Worm (Caenorhabditis elegans) whole organism, L1 larva: ENCODE data around the gene neg-1.
A peak's percentile ranks its signal among the peaks of the same experiment; 100 is the strongest.

ENCODE experiments used
- C04F5.9 ChIP-seq: sonication (generic microtip); optimal IDR thresholded peaks from 2 replicates; lab custom pipeline; 2016; ENCODE audit warnings: missing genetic modification characterization, missing compliant biosample characterization
- C16A3.4 ChIP-seq: fragments of 150-350 bp; optimal IDR thresholded peaks from 2 replicates; lab custom pipeline; 2014; ENCODE audit warnings: missing biosample characterization, missing genetic modification characterization
- C34B4.2 ChIP-seq: sonication (generic microtip); optimal IDR thresholded peaks from 2 replicates; lab custom pipeline; 2017; ENCODE audit warnings: mild to moderate bottlenecking, missing genetic modification characterization, missing compliant biosample characterization
- aha-1 ChIP-seq: fragments of 150-350 bp; optimal IDR thresholded peaks from 2 replicates; lab custom pipeline; 2014; ENCODE audit warnings: missing biosample characterization, missing genetic modification characterization
- blmp-1 ChIP-seq: fragments of 150-350 bp; optimal IDR thresholded peaks from 2 replicates; lab custom pipeline; 2014; ENCODE audit warnings: missing biosample characterization, missing genetic modification characterization
- ceh-63 ChIP-seq: fragments of 200-800 bp; sonication (Bioruptor generic); optimal IDR thresholded peaks from 2 replicates; lab custom pipeline; 2018; ENCODE audit warnings: mild to moderate bottlenecking, missing genetic modification characterization, missing compliant biosample characterization
- ceh-8 ChIP-seq: fragments of 200-800 bp; sonication (Bioruptor generic); optimal IDR thresholded peaks from 2 replicates; lab custom pipeline; 2018; ENCODE audit warnings: mild to moderate bottlenecking, missing genetic modification characterization, moderate library complexity, missing compliant biosample characterization
- ceh-90 ChIP-seq: sonication (generic microtip); optimal IDR thresholded peaks from 2 replicates; lab custom pipeline; 2016; ENCODE audit warnings: missing genetic modification characterization, missing compliant biosample characterization
- ces-1 ChIP-seq: fragments of 150-350 bp; optimal IDR thresholded peaks from 2 replicates; lab custom pipeline; 2014; ENCODE audit warnings: missing biosample characterization, missing genetic modification reagents, missing genetic modification characterization
- dpl-1 ChIP-seq, 3 experiments: fragments of 150-350 bp in 2 of 3; sonication (generic microtip) in 1 of 3; optimal IDR thresholded peaks; 2 replicates each; lab custom pipeline; 2014 to 2017; ENCODE audit warnings: missing biosample characterization in 3 of 3, missing genetic modification characterization in 3 of 3, missing genetic modification reagents in 3 of 3
- efl-1 ChIP-seq, 4 experiments: fragments of 150-350 bp; optimal IDR thresholded peaks in 3 of 4; peaks in 1 of 4; 1 replicate in 1 of 4; 2 replicates in 3 of 4; lab custom pipeline; 2014; ENCODE audit warnings: missing biosample characterization in 2 of 4, missing genetic modification characterization in 2 of 4, missing genetic modification reagents in 2 of 4
- egl-13 ChIP-seq: sonication (generic microtip); optimal IDR thresholded peaks from 2 replicates; lab custom pipeline; 2016; ENCODE audit warnings: missing genotype, missing genetic modification reagents, missing genetic modification characterization, missing compliant biosample characterization
- elt-2 ChIP-seq: sonication (generic microtip); optimal IDR thresholded peaks from 2 replicates; lab custom pipeline; 2016; ENCODE audit warnings: missing genetic modification characterization, mild to moderate bottlenecking, inconsistent platforms, missing compliant biosample characterization, missing genetic modification reagents
- ets-5 ChIP-seq: fragments of 200-800 bp; sonication (Bioruptor generic); IDR thresholded peaks from 2 replicates; pipeline ENCODE4 v1.3.6; 2022; ENCODE audit warnings: missing genetic modification characterization, missing compliant biosample characterization
- fkh-8 ChIP-seq: sonication (generic microtip); optimal IDR thresholded peaks from 2 replicates; lab custom pipeline; 2016; ENCODE audit warnings: mild to moderate bottlenecking, missing genetic modification characterization, missing compliant biosample characterization
- hlh-17 ChIP-seq: fragments of 200-800 bp; sonication (Bioruptor generic); optimal IDR thresholded peaks from 2 replicates; lab custom pipeline; 2018; ENCODE audit warnings: missing genetic modification characterization, mild to moderate bottlenecking, missing compliant biosample characterization, moderate library complexity, borderline replicate concordance
- lin-14 ChIP-seq: fragments of 200-800 bp; sonication (Bioruptor generic); optimal IDR thresholded peaks from 2 replicates; lab custom pipeline; 2018; ENCODE audit warnings: mild to moderate bottlenecking, missing genetic modification characterization, moderate library complexity, missing compliant biosample characterization
- lsy-2 ChIP-seq, 2 experiments: fragments of 150-350 bp; optimal IDR thresholded peaks; 2 replicates each; lab custom pipeline; 2014; ENCODE audit warnings: missing biosample characterization in 2 of 2, missing genetic modification characterization in 2 of 2
- mab-9 ChIP-seq: fragments of 200-800 bp; sonication (Bioruptor generic); IDR thresholded peaks from 2 replicates; pipeline ENCODE4 v1.3.6; 2022; ENCODE audit warnings: missing genetic modification reagents, missing genetic modification characterization, missing compliant biosample characterization
- mdl-1 ChIP-seq, 2 experiments: fragments of 150-350 bp; optimal IDR thresholded peaks; 2 replicates each; lab custom pipeline; 2014 to 2017; ENCODE audit warnings: missing biosample characterization in 2 of 2, missing genetic modification characterization in 2 of 2, inconsistent platforms in 1 of 2
- mep-1 ChIP-seq: fragments of 150-350 bp; optimal IDR thresholded peaks from 2 replicates; lab custom pipeline; 2014; ENCODE audit warnings: missing biosample characterization, missing genetic modification characterization
- nhr-12 ChIP-seq: sonication (generic microtip); optimal IDR thresholded peaks from 2 replicates; lab custom pipeline; 2017; ENCODE audit warnings: missing biosample characterization, missing genetic modification characterization
- nhr-19 ChIP-seq: fragments of 200-800 bp; sonication (Bioruptor generic); conservative IDR thresholded peaks from 2 replicates; pipeline ENCODE4 v1.3.6; 2022; ENCODE audit warnings: missing genetic modification characterization, missing compliant biosample characterization
- nhr-237 ChIP-seq: fragments of 150-350 bp; optimal IDR thresholded peaks from 2 replicates; lab custom pipeline; 2014; ENCODE audit warnings: missing biosample characterization, missing genetic modification characterization
- nhr-28 ChIP-seq: fragments of 150-350 bp; optimal IDR thresholded peaks from 2 replicates; lab custom pipeline; 2014; ENCODE audit warnings: missing biosample characterization, missing genetic modification characterization
- nhr-47 ChIP-seq: sonication (generic microtip); optimal IDR thresholded peaks from 2 replicates; lab custom pipeline; 2016; ENCODE audit warnings: mild to moderate bottlenecking, missing genetic modification characterization, moderate library complexity, missing compliant biosample characterization
- nhr-71 ChIP-seq: sonication (generic microtip); optimal IDR thresholded peaks from 2 replicates; lab custom pipeline; 2016; ENCODE audit warnings: mild to moderate bottlenecking, missing genetic modification characterization, moderate library complexity, missing compliant biosample characterization
- nhr-84 ChIP-seq: sonication (generic microtip); optimal IDR thresholded peaks from 2 replicates; lab custom pipeline; 2017; ENCODE audit warnings: missing biosample characterization, missing genetic modification characterization
- pag-3 ChIP-seq: sonication (generic microtip); optimal IDR thresholded peaks from 2 replicates; lab custom pipeline; 2017; ENCODE audit warnings: missing genetic modification characterization, mild to moderate bottlenecking, missing compliant biosample characterization, antibody characterized with exemption, borderline replicate concordance; ENCODE audit not compliant: insufficient read depth
- pqm-1 ChIP-seq: sonication (generic microtip); optimal IDR thresholded peaks from 3 replicates; lab custom pipeline; 2017; ENCODE audit warnings: missing biosample characterization, missing genetic modification characterization
- skn-1 ChIP-seq: fragments of 150-350 bp; optimal IDR thresholded peaks from 2 replicates; lab custom pipeline; 2014; ENCODE audit warnings: missing biosample characterization, missing genetic modification characterization
- sptf-1 ChIP-seq: fragments of 150-350 bp; optimal IDR thresholded peaks from 2 replicates; lab custom pipeline; 2014; ENCODE audit warnings: missing biosample characterization, missing genetic modification characterization
- sup-37 ChIP-seq: fragments of 200-800 bp; sonication (Bioruptor generic); optimal IDR thresholded peaks from 2 replicates; lab custom pipeline; 2018; ENCODE audit warnings: mild to moderate bottlenecking, missing genetic modification characterization, missing compliant biosample characterization
- swsn-7 ChIP-seq: sonication (generic microtip); optimal IDR thresholded peaks from 2 replicates; lab custom pipeline; 2016; ENCODE audit warnings: missing genetic modification characterization, missing compliant biosample characterization
- tlp-1 ChIP-seq: fragments of 150-350 bp; optimal IDR thresholded peaks from 2 replicates; lab custom pipeline; 2014; ENCODE audit warnings: missing biosample characterization, missing genetic modification characterization
- unc-130 ChIP-seq: fragments of 150-350 bp; optimal IDR thresholded peaks from 2 replicates; lab custom pipeline; 2017; ENCODE audit warnings: missing biosample characterization, missing genetic modification characterization, inconsistent platforms
- unc-98 ChIP-seq: fragments of 200-800 bp; sonication (Bioruptor generic); IDR thresholded peaks from 2 replicates; pipeline ENCODE4 v1.3.6; 2022; ENCODE audit warnings: missing genetic modification characterization, missing compliant biosample characterization
- xbp-1 ChIP-seq: sonication (generic microtip); optimal IDR thresholded peaks from 2 replicates; lab custom pipeline; 2016; ENCODE audit warnings: missing genetic modification characterization, missing compliant biosample characterization
- zag-1 ChIP-seq: fragments of 150-350 bp; optimal IDR thresholded peaks from 2 replicates; lab custom pipeline; 2014; ENCODE audit warnings: missing biosample characterization, missing genetic modification characterization
- ztf-11 ChIP-seq, 2 experiments: sonication (generic microtip); optimal IDR thresholded peaks; 2 replicates each; lab custom pipeline; 2016 to 2017; ENCODE audit warnings: missing genetic modification characterization in 2 of 2, missing biosample characterization in 1 of 2, missing compliant biosample characterization in 1 of 2
- ztf-4 ChIP-seq: fragments of 150-350 bp; optimal IDR thresholded peaks from 2 replicates; lab custom pipeline; 2014; ENCODE audit warnings: missing biosample characterization, missing genetic modification characterization

The neg-1 gene

DNA sequence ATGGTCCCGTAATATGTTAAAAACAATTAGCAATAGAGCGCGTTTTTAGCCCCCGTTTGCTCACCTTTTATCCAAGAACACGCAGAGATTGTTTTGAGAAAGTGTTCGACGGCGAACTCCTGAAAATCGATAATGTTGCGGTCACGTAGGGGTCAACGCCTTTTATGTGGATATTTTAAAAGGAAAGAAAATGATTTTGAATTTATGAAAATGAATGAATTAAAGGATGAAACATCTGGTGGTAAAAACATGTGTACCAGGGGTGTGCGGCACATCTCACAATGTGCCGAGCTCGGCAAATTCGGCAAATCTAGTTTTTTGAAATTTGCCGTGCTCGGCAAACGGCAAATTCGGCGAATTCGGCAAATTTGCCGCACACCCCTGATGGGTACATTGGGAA is 25.4 kb upstream of the neg-1 start, which contains the start of gene F13A2.4:
Gene F13A2.4 (minus strand): TSS at position 101 of the 400 bp plus-strand sequence.
- TF ChIP-seq unc-98 = no peak
- TF ChIP-seq pag-3 = no peak

DNA sequence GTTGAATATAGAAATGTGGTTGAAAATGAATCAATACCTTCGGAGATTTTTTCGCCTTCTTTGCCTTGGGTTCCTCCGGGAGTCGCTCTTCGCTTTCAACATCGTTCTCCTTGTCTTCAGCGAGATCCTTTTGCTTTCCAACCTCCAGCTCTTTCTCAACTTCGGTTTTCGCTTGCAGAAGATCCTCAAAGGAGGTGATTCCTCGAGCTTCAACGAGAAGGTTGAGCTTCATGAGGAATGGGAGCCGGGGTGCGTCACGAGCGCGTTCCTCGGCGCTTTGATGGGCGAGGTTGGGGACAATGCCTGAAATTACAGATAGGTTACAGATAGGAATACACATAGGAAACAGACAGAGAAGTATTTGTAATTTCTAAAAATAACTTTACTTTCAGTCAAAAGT is 24.2 kb upstream of the neg-1 start:
- TF ChIP-seq efl-1 (optimal IDR thresholded peaks at IDR 0.05; lab: Kevin White, UChicago) (no peak), efl-1 (GFP tag; optimal IDR thresholded peaks at IDR 0.05 in 1 of 2; lab: Kevin White, UChicago) (peak in 1 of 2 experiments; percentile 38), mdl-1 (tag; optimal IDR thresholded peaks at IDR 0.05; lab: Kevin White, UChicago) (no peak), C16A3.4 (tag; lab: Kevin White, UChicago) (no peak), ceh-8 (no peak)

DNA sequence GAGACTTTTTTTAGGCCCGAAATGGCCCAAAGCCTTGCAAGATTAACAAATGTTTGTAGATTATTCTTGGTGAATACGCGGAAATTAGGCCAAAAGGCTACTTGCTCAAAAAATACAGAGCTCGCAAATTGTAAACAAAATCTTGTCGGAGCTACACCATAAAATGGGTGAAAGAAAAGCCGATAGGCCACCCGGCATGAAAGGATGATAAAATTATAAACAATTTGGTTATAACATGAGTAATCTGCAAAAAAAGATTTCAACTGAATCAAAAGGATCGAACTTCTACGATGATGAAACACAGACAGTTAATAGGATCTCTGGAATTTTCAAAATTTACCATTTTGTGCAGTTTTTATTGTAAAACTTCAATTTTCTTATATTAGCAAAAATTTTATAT is 23.5 kb upstream of the neg-1 start:
- TF ChIP-seq egl-13 (tag; lab: Kevin White, UChicago) (no peak), nhr-237 (tag; lab: Kevin White, UChicago) (no peak), elt-2 (tag; lab: Kevin White, UChicago) (no peak), swsn-7 (no peak), skn-1 (tag; lab: Kevin White, UChicago) (no peak), aha-1 (tag; lab: Kevin White, UChicago) (no peak), efl-1 (optimal IDR thresholded peaks at IDR 0.05; lab: Kevin White, UChicago) (no peak), efl-1 (GFP tag; optimal IDR thresholded peaks at IDR 0.05 in 1 of 2; lab: Kevin White, UChicago) (peak in 1 of 2 experiments; percentile 50)

DNA sequence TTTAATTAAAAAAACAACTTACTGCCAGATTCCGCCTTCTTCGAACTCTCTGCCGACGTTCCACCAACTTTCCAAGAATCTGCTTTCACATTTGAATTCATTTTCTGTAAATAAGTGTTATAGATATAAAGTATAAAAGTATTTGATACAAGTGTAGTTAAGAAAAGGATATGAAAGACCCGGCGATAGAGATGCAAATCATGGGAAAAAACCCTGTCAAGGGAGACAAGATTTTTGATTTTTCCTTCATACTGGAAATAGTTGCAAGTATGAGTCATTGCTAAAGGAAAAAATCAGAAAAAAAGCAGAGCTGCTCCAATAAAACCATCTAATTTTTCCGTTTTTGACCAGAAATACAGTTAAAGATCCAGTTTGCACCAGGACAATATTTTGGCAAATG is 21.6 kb upstream of the neg-1 start, which contains the start of gene F13A2.3:
Gene F13A2.3 (minus strand): TSS at position 101 of the 400 bp plus-strand sequence.
- TF ChIP-seq nhr-84 (tag; lab: Kevin White, UChicago) (no peak), zag-1 (no peak), lsy-2 (tag; optimal IDR thresholded peaks at IDR 0.05; lab: Kevin White, UChicago) (no peak), nhr-28 (tag; lab: Kevin White, UChicago) (no peak), elt-2 (tag; lab: Kevin White, UChicago) (no peak), sup-37 (GFP tag; lab: Kevin White, UChicago) (no peak), nhr-19 (no peak), nhr-47 (no peak)

DNA sequence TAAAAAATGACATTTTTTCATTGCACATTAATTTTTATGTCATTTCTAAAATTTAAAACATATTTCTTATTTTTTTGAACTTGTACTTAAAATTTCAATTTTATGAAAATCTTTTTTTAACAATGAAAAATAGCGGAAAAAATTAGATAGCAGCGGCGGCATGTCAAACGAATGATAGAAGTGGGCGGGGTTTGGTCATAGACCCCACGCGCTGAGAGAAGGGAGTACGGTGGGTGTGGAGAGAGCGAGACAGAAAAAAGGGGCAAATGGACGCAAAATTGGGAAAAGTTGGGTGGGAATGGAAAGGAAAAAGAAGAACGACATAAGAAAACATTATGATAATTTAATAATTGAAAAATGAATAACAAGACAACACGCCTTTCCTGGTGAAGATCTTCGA is 13.2 kb upstream of the neg-1 start:
- no peak for TF ChIP-seq nhr-47
- no peak for TF ChIP-seq unc-130 (tag; lab: Kevin White, UChicago)
- TF ChIP-seq ceh-8 = no peak
- no peak for TF ChIP-seq nhr-71
- no peak for TF ChIP-seq ztf-4
- no peak for TF ChIP-seq ets-5 (GFP tag; lab: Robert Waterston, UW)
- no peak for TF ChIP-seq skn-1 (tag; lab: Kevin White, UChicago)
- no peak for TF ChIP-seq pag-3
- TF ChIP-seq nhr-12 = no peak
- no peak for TF ChIP-seq blmp-1
- no peak for TF ChIP-seq pqm-1 (tag; lab: Kevin White, UChicago)
- no peak for TF ChIP-seq lin-14 (GFP tag; lab: Kevin White, UChicago)
- TF ChIP-seq ceh-63 = no peak
- no peak for TF ChIP-seq ztf-11 (tag; optimal IDR thresholded peaks at IDR 0.05; lab: Kevin White, UChicago)
- TF ChIP-seq xbp-1 (tag; lab: Kevin White, UChicago) = no peak
- TF ChIP-seq dpl-1 (GFP tag; optimal IDR thresholded peaks at IDR 0.05; lab: Kevin White, UChicago) = no peak
- no peak for TF ChIP-seq C04F5.9 (tag; lab: Kevin White, UChicago)
- TF ChIP-seq mep-1 (tag; lab: Kevin White, UChicago) = no peak
- no peak for TF ChIP-seq mdl-1 (tag; optimal IDR thresholded peaks at IDR 0.05; lab: Kevin White, UChicago)

DNA sequence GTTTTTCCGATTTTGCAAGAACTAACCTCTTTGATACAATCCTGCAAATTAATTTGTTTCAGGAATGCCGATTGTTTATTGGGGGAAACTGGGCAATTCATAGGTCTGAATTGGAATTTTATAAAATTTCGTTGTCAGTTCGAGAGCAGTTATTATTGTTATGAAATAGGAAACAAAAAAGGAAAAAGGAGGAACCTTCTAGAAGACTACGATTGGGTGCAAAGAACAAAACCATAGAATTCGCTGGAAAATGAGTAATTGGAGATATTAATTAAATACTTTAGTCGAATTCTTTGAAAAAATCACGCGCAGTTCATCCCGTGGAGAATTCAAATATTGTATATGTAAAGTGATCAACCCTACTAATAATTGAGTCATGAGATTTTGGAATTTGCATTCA is 12.7 kb upstream of the neg-1 start, which contains the start of gene F13A2.9:
Gene F13A2.9 (minus strand): TSS at position 101 of the 400 bp plus-strand sequence.
- peak; percentile 8 for TF ChIP-seq fkh-8 (tag; lab: Kevin White, UChicago)
- TF ChIP-seq hlh-17 (GFP tag; lab: Kevin White, UChicago) = no peak
- peak; percentile 27 for TF ChIP-seq ceh-90 (tag; lab: Kevin White, UChicago)
- TF ChIP-seq C34B4.2 = no peak
- TF ChIP-seq ceh-63 = no peak
- peak; percentile 74 for TF ChIP-seq ceh-8
- TF ChIP-seq ces-1 = no peak
- no peak for TF ChIP-seq mab-9 (GFP tag; lab: Robert Waterston, UW)
- TF ChIP-seq lsy-2 (tag; optimal IDR thresholded peaks at IDR 0.05; lab: Kevin White, UChicago) = no peak
- no peak for TF ChIP-seq sptf-1 (tag; lab: Kevin White, UChicago)
- no peak for TF ChIP-seq tlp-1 (tag; lab: Kevin White, UChicago)
